Worm (Caenorhabditis elegans): ENCODE measurements around the gene str-114.
"Not testable (repeated sequence)": the region's sequence is repeated elsewhere in the genome, so short reads cannot be mapped to it uniquely, and the experiment has no call there.

str-114 gene

DNA sequence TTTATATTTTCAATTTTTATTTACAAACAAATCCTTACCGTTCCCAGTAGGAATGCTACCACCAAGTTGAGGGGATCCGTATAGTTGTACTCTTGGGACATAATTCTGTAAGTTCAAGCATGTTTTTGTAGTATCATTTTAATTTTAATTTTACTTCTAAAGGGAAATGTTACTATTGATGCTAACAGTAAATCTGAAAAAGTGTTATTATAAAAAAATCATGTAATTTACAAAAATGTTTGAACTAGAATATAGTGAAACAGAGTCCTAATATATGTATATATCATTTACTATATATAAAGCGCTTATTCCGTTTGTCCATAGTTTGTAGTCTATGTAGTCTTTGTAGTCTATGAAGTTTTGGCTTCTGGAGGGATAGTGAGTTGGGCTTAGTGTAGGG, 29.0 kb upstream of the str-114 start, which contains the start of gene srx-93:
Gene srx-93 (minus strand): TSS at position 101 of the 400 bp plus-strand sequence.
- TF ChIP-seq B0035.1 (tag; optimal IDR thresholded peaks at IDR 0.05); F39B2.1 (GFP tag; IDR thresholded peaks at IDR 0.05); ztf-26 (tag; optimal IDR thresholded peaks at IDR 0.05): not testable (repeated sequence)

ce11 chrV:3626944-3627343, 22.6 kb upstream of the str-114 start, which contains the start of gene F59B1.4:
TSS of gene F59B1.4 (minus strand) at chrV:3627044.
- TF ChIP-seq K11D2.4 (GFP tag; IDR thresholded peaks at IDR 0.05) (no peak), Y67H2A.10 (GFP tag; conservative IDR thresholded peaks at IDR 0.05) (no peak), F49E8.2 (tag; optimal IDR thresholded peaks at IDR 0.05; ENCODE audit: insufficient read depth) (no peak), aptf-3 (GFP tag; IDR thresholded peaks at IDR 0.05) (no peak), let-526 (GFP tag; IDR thresholded peaks at IDR 0.05) (no peak), pbrm-1 (GFP tag; IDR thresholded peaks at IDR 0.05) (no peak)

- TF ChIP-seq Y53G8AR.9 (GFP tag; conservative IDR thresholded peaks at IDR 0.05) (no peak), tlf-1 (GFP tag; optimal IDR thresholded peaks at IDR 0.05) (no peak), rcor-1 (GFP tag; IDR thresholded peaks at IDR 0.05) (no peak), ztf-6 (GFP tag; IDR thresholded peaks at IDR 0.05) (no peak), nhr-120 (GFP tag; IDR thresholded peaks at IDR 0.05) (no peak), madf-6 (GFP tag; IDR thresholded peaks at IDR 0.05) (no peak), akir-1 (GFP tag; optimal IDR thresholded peaks at IDR 0.05) (no peak)
Measured at ce11 chrV:3631591-3631990, 18.0 kb upstream of the str-114 start, which contains the start of gene F59B1.6. TSS of gene F59B1.6 (minus strand) at chrV:3631691.

- peak; percentile 45; the same call in 1 of the 2 replicates for TF ChIP-seq egl-44 (GFP tag; IDR thresholded peaks at IDR 0.05)
- TF ChIP-seq ztf-22 (GFP tag; optimal IDR thresholded peaks at IDR 0.05), result peak; percentile 36
- TF ChIP-seq ceh-91 (GFP tag; IDR thresholded peaks at IDR 0.05), result no peak
- no peak for TF ChIP-seq egl-18 (GFP tag; IDR thresholded peaks at IDR 0.05)
- no peak for TF ChIP-seq B0261.1 (tag; optimal IDR thresholded peaks at IDR 0.05)
- peak; percentile 56 for TF ChIP-seq atf-7 (tag; optimal IDR thresholded peaks at IDR 0.05)
- no peak for TF ChIP-seq hlh-26 (GFP tag; conservative IDR thresholded peaks at IDR 0.05)
- TF ChIP-seq nhr-80 (tag; optimal IDR thresholded peaks at IDR 0.05), result peak; percentile 77
- TF ChIP-seq snpc-3.4 (tag; optimal IDR thresholded peaks at IDR 0.05), result no peak
- TF ChIP-seq let-607 (tag; optimal IDR thresholded peaks at IDR 0.05), result peak in 1 of 2 experiments; percentile 19
Measured at ce11 chrV:3632249-3633030, 17.1 kb upstream of the str-114 start.

- TF ChIP-seq snpc-3.4 (tag; optimal IDR thresholded peaks at IDR 0.05) (no peak), F33H1.4 (GFP tag; IDR thresholded peaks at IDR 0.05) (no peak), snpc-4 (GFP tag; optimal IDR thresholded peaks at IDR 0.05) (no peak), snpc-4 (tag; optimal IDR thresholded peaks at IDR 0.05) (peak in 1 of 4 experiments; percentile 6)
Measured at ce11 chrV:3633041-3633440, 16.5 kb upstream of the str-114 start, which contains the start of gene F59B1.2. TSS of gene F59B1.2 (plus strand) at chrV:3633341.

Measured in whole organism, young adult.